Fruit fly (Drosophila melanogaster): ENCODE data around the gene bbx.

bbx gene

DNA sequence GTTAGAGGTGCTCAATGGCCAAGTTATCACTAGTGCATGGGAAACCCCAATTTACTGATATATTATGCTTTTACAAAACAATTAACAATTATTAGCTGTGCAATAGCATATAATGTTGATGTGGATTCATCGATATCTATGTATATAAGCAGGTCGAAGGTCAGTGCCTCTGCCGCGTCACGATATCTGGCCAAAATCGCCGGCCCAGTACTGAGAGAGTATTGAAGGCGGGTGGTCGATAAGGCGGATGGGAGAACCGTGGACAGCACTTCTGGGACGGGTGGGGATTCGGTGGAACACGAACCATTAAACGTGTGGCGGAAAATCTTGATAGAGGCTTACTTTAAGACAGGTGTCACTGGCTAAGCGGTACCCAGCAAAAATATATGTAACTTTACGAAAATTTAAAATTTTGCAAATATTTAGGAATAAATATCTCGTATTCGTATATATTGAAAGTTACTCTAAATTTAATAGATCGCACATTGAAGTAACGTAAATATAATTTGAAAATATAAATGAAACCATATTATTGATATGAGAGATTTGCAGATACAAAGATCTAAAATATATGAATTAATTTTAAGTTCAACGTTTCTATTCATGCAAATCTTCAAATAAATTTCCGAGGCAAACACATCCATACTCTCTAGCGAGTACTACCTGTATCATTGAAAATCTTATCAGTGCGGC is 40.4 kb upstream of the bbx start (continued):
- no peak for TF ChIP-seq z (GFP tag; IDR thresholded peaks at IDR 0.05)
- TF ChIP-seq slbo (GFP tag; IDR thresholded peaks at IDR 0.05), result peak; percentile 27; the same call in 1 of the 2 replicates
- peak; percentile 56 for TF ChIP-seq CG15011 (GFP tag; optimal IDR thresholded peaks at IDR 0.05)
- TF ChIP-seq CG10274 (GFP tag; optimal IDR thresholded peaks at IDR 0.05), result peak; percentile 5
- no peak for TF ChIP-seq fd3F (GFP tag; optimal IDR thresholded peaks at IDR 0.05)
- TF ChIP-seq NK7.1 (GFP tag; optimal IDR thresholded peaks at IDR 0.05), result no peak
- peak; percentile 67 for TF ChIP-seq exex (tag; optimal IDR thresholded peaks at IDR 0.05)
- TF ChIP-seq CG30403 (GFP tag; optimal IDR thresholded peaks at IDR 0.05), result peak; percentile 12
- no peak for TF ChIP-seq Opbp (GFP tag; IDR thresholded peaks at IDR 0.05; ENCODE audit: partially characterized antibody)
- TF ChIP-seq CG13775 (GFP tag; optimal IDR thresholded peaks at IDR 0.05), result peak; percentile 56
- peak; percentile 82 for TF ChIP-seq Fer1 (GFP tag; optimal IDR thresholded peaks at IDR 0.05)
- peak; percentile 43 for TF ChIP-seq crol (GFP tag; IDR thresholded peaks at IDR 0.05)
- TF ChIP-seq CG2199 (GFP tag; IDR thresholded peaks at IDR 0.05), result no peak
- peak; percentile 44 for TF ChIP-seq Fer2 (tag; optimal IDR thresholded peaks at IDR 0.05)
- TF ChIP-seq CG3281 (GFP tag; optimal IDR thresholded peaks at IDR 0.05), result peak; percentile 74
- TF ChIP-seq CG34376 (GFP tag; optimal IDR thresholded peaks at IDR 0.05), result peak; percentile 32
- TF ChIP-seq CG31224 (GFP tag; IDR thresholded peaks at IDR 0.05), result 0 out of 2 replicates have a peak, but pooled peaks have one; percentile 24
- TF ChIP-seq CG9727 (GFP tag; optimal IDR thresholded peaks at IDR 0.05), result peak; percentile 15
- peak; percentile 51 for TF ChIP-seq CG13894 (tag; optimal IDR thresholded peaks at IDR 0.05)
- peak; percentile 29; the same call in 1 of the 2 replicates for TF ChIP-seq CG4730 (GFP tag; IDR thresholded peaks at IDR 0.05)
- TF ChIP-seq sc (optimal IDR thresholded peaks at IDR 0.05), result no peak
- TF ChIP-seq sc (GFP tag; optimal IDR thresholded peaks at IDR 0.05), result peak; percentile 6
- TF ChIP-seq ind (GFP tag; optimal IDR thresholded peaks at IDR 0.05), result peak; percentile 54
- 0 out of 3 replicates have a peak, but pooled peaks have one; percentile 27 for TF ChIP-seq Aef1 (GFP tag; IDR thresholded peaks at IDR 0.05)
- TF ChIP-seq odd (GFP tag; optimal IDR thresholded peaks at IDR 0.05), result no peak
- 0 out of 2 replicates have a peak, but pooled peaks have one; percentile 36 for TF ChIP-seq klu (GFP tag; IDR thresholded peaks at IDR 0.05)
- TF ChIP-seq phol (tag; optimal IDR thresholded peaks at IDR 0.05), result peak; percentile 69
- no peak for TF ChIP-seq CkIIα-i1 (GFP tag; IDR thresholded peaks at IDR 0.05)
- no peak for TF ChIP-seq CG8478 (optimal IDR thresholded peaks at IDR 0.05)
- peak; percentile 56; the same call in 1 of the 2 replicates for TF ChIP-seq Xrp1 (GFP tag; IDR thresholded peaks at IDR 0.05)
- TF ChIP-seq CG33557 (GFP tag; optimal IDR thresholded peaks at IDR 0.05), result no peak
- no peak for TF ChIP-seq MESR4 (GFP tag; optimal IDR thresholded peaks at IDR 0.05)
- TF ChIP-seq ken (GFP tag; IDR thresholded peaks at IDR 0.05), result no peak
- no peak for TF ChIP-seq emc (GFP tag; optimal IDR thresholded peaks at IDR 0.05)
- peak; percentile 56 for TF ChIP-seq CG17829 (tag; optimal IDR thresholded peaks at IDR 0.05)
- no peak for TF ChIP-seq Ravus (GFP tag; IDR thresholded peaks at IDR 0.05)
- peak; percentile 57 for TF ChIP-seq B-H2 (GFP tag; optimal IDR thresholded peaks at IDR 0.05)
- TF ChIP-seq CG10209 (GFP tag; optimal IDR thresholded peaks at IDR 0.05), result peak; percentile 64
- peak; percentile 19 for TF ChIP-seq CG6654 (GFP tag; optimal IDR thresholded peaks at IDR 0.05)
- TF ChIP-seq CG17359 (tag; optimal IDR thresholded peaks at IDR 0.05), result peak; percentile 65
- TF ChIP-seq CG14441 (GFP tag; IDR thresholded peaks at IDR 0.05), result peak; percentile 25; the same call in 1 of the 2 replicates
- TF ChIP-seq pnt (GFP tag; optimal IDR thresholded peaks at IDR 0.05), result no peak
- peak; percentile 81 for TF ChIP-seq Sox100B (GFP tag; optimal IDR thresholded peaks at IDR 0.05)
- TF ChIP-seq CG31441 (GFP tag; IDR thresholded peaks at IDR 0.05), result peak; percentile 81
- peak; percentile 82 for TF ChIP-seq Meics (GFP tag; optimal IDR thresholded peaks at IDR 0.05)
- peak; percentile 73; the same call in 2 of the 3 replicates for TF ChIP-seq dysf (GFP tag; IDR thresholded peaks at IDR 0.05)
- TF ChIP-seq dimm (GFP tag; IDR thresholded peaks at IDR 0.05), result no peak
- peak; percentile 19 for TF ChIP-seq CG8924 (tag; optimal IDR thresholded peaks at IDR 0.05)
- TF ChIP-seq row (GFP tag; IDR thresholded peaks at IDR 0.05), result peak; percentile 46; the same call in 2 of the 3 replicates
- TF ChIP-seq lab (GFP tag; optimal IDR thresholded peaks at IDR 0.05), result peak; percentile 71

Data from whole organism, embryonic.